Worm (Caenorhabditis elegans) whole organism, L4/young adult: ENCODE measurements around the gene blos-2.
A peak's percentile ranks its signal among the peaks of the same experiment; 100 is the strongest.
"Not testable (repeated sequence)": the region's sequence is repeated elsewhere in the genome, so short reads cannot be mapped to it uniquely, and the experiment has no call there.

Experiments used
- W03F9.2 ChIP-seq: fragments of 150-350 bp; optimal IDR thresholded peaks from 2 replicates; lab custom pipeline; 2014; ENCODE audit warnings: missing biosample characterization, missing genetic modification characterization
- dao-5 ChIP-seq: sonication (generic microtip); optimal IDR thresholded peaks from 2 replicates; lab custom pipeline; 2016; ENCODE audit warnings: missing genotype, missing genetic modification characterization, moderate library complexity, missing compliant biosample characterization
- him-1 ChIP-seq: sonication (generic microtip); optimal IDR thresholded peaks from 2 replicates; lab custom pipeline; 2016; ENCODE audit warnings: missing genotype, missing genetic modification reagents, missing genetic modification characterization, missing compliant biosample characterization

Gene blos-2

DNA sequence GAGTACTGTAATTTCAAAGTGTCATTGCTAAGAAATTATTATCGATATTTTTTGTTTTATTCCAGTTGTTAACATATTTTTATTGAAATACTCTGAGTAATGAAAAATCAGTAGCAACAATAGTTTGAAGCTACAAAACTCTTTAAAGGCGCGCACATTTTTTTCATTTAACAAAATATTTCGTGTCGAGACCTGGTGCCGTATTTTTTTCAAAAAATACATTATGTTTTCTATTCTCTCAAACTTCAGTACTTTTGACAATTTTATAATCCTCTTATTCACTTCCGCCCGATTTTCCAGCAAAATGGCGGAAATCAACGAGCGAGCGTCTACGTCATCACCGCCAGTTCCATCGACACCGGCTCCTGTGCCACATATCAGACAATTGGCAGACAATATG, at the start of gene blos-2:
Gene blos-2, plus strand, starts transcription at position 301 of the 400 bp plus-strand sequence.
- TF ChIP-seq dao-5 (tag; lab: Kevin White, UChicago) = no peak

DNA sequence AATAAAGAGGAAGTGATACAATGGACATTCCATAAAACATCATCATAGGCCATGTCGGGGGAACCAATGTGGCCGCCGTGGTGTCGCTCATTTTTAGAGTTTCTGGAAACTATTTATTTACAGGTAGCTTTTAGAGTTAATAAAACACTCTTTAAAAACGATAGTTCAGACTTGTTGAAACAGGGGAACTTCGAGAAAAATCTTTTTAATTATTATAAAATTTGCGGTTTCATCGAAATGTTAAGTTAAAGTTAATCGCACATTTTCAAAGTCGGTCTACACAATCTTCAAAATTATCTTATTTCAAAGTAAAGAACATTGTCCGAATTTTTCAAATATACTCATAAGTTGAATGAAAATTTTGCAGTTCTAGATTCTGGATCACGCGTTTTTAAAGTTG, 49.7 kb upstream of the blos-2 start, which contains the start of gene ops-1:
Gene ops-1, minus strand, starts transcription at position 101 of the 400 bp plus-strand sequence.
- TF ChIP-seq him-1 (tag; lab: Kevin White, UChicago) (no peak), dao-5 (tag; lab: Kevin White, UChicago) (no peak), W03F9.2 (tag; lab: Kevin White, UChicago) (no peak)

DNA sequence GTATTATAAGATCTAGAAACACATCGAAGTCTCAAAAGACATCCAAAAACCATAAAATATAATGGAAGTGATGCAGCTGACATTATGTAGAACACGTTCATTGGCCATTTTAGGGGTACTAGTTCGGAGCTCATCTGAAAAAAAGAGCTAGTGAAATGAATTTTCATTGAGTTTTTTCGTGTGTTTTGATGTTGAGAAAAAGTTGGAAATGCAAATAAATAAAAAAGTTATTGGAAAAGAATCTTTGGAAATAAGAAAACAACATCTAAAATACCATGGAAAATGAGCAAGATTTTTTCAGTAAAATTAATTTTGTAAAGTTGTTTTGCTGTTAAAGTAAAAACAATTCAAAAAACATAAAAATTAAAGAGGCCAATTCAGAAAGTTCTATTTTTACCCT, 43.3 kb upstream of the blos-2 start, which contains the start of gene srv-24:
Gene srv-24, minus strand, starts transcription at position 101 of the 400 bp plus-strand sequence.
- TF ChIP-seq W03F9.2 (tag; lab: Kevin White, UChicago) (no peak), dao-5 (tag; lab: Kevin White, UChicago) (no peak), him-1 (tag; lab: Kevin White, UChicago) (no peak)

DNA sequence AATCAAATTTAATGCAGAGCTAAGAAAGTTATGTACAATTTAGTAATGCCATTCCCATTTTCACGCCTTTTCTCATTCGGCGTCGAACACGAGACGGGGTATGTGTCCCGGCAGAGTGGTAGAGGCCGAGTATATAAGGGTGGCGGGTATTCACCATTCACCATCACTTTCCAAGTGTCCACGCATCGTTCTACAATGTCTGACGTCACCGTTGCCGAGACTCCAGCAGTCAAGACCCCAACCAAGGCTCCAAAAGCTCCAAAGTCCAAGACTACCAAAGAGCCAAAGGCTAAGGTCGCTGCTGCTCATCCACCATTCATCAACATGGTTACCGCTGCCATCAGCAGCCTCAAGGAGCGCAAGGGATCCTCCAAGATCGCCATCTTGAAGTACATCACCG, 39.9 kb upstream of the blos-2 start, which contains the start of gene hil-2:
Gene hil-2, plus strand, starts transcription at position 160 of the 400 bp plus-strand sequence.
- TF ChIP-seq W03F9.2 (tag; lab: Kevin White, UChicago) (no peak), dao-5 (tag; lab: Kevin White, UChicago) (no peak)

DNA sequence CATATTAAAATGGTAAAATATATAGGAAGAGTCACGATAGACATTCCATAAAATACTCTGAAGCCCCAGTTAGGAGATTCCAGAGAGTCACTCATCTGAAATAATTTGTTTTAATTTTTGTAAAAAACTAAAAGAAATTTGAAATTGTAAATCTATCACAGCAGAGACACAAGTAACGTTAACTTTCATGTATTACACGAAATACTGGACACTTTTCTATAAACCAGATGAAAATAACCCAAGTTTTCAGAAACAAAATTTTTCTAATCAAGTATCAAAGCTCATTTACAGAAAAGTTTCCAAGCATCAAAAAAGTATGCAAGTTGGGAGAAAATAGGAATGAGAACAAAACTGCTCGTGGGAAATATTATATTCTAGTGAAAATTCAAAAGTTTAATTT, 35.8 kb upstream of the blos-2 start, which contains the start of gene srv-27:
Gene srv-27, minus strand, starts transcription at position 101 of the 400 bp plus-strand sequence.
- TF ChIP-seq dao-5 (tag; lab: Kevin White, UChicago) (no peak), him-1 (tag; lab: Kevin White, UChicago) (no peak), W03F9.2 (tag; lab: Kevin White, UChicago) (no peak)

DNA sequence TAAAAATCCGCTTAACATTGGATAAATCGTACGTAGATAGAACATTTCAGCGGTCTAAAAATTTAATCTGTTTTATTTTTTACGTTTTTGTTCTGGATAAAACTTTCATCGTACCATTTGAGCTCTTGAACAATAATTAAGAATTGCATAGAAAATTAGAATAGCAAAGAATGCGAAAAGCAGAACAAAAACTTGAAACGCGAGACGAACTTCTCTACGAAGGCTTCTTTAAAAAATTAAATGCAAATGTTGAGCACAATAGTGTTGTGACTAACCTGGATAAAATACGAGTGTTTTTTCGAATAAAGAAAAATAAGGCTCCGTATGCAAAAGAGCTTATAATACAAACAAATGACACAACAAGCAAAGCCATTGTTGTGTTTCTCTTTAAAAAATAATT, 34.5 kb upstream of the blos-2 start:
- TF ChIP-seq W03F9.2 (tag; lab: Kevin White, UChicago) (no peak), dao-5 (tag; lab: Kevin White, UChicago) (no peak), him-1 (tag; lab: Kevin White, UChicago) (no peak)

DNA sequence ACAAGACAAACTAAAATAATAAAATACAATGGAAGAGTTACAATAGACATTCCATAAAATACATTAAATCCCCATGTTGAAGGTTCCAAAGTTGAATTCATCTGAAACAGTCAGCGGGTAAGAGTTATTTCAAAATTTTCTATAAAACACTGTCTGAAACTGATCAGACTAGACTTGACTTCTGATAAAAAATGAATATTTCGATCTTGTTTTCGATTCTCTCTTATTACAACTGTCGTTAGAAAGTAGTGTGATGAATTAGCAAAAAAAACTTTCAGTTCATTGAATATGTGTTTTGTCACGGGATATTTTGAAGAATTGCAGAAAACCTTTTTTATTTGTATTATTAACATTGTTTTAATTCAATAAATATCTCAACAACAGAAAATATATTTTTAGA, 32.3 kb upstream of the blos-2 start, which contains the start of gene srv-26:
Gene srv-26, minus strand, starts transcription at position 101 of the 400 bp plus-strand sequence.
- TF ChIP-seq W03F9.2 (tag; lab: Kevin White, UChicago) (no peak), him-1 (tag; lab: Kevin White, UChicago) (no peak), dao-5 (tag; lab: Kevin White, UChicago) (no peak)

DNA sequence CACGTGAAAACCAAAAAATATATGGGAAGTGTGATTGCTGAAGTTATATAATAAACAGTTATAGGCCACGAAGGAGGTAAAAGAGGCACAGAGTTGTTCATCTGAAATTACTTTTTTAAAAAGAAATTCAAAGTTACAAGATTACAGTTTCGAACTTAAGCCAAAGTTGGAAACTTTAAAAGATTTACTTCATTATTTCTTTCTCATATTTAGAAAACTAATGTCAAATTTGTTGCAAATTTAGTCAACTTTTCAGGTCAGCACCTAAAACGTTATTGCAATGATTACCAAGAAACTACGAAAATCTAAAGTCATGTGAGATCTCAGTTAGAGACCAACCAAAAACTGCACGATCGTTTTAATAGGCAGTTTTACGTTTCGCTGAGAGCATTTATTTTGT, 30.4 kb upstream of the blos-2 start, which contains the start of gene srv-25:
Gene srv-25, minus strand, starts transcription at position 101 of the 400 bp plus-strand sequence.
- TF ChIP-seq W03F9.2 (tag; lab: Kevin White, UChicago) (no peak), dao-5 (tag; lab: Kevin White, UChicago) (no peak), him-1 (tag; lab: Kevin White, UChicago) (no peak)

DNA sequence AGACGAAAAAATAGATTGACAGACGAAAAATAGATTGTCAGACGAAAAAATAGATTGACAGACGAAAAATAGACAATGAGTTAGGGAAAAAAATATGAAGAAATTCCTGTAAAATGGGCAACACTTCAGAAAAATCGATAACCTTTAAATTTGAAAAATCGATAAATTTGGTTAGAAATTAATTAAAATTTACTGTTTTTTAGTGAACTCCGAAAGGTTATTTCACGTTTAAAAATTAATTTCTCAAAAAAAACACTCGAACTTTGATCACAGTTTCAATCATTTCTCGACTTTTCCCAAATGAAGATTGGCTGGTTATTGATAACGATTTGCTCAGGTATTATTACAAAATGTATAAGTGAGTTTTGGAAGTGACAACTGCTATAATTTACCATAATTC, 26.6 kb upstream of the blos-2 start, which contains the start of gene csp-2:
Gene csp-2, plus strand, starts transcription at position 301 of the 400 bp plus-strand sequence.
- TF ChIP-seq dao-5 (tag; lab: Kevin White, UChicago) = no peak
- TF ChIP-seq him-1 (tag; lab: Kevin White, UChicago) = no peak
- TF ChIP-seq W03F9.2 (tag; lab: Kevin White, UChicago) = no peak

DNA sequence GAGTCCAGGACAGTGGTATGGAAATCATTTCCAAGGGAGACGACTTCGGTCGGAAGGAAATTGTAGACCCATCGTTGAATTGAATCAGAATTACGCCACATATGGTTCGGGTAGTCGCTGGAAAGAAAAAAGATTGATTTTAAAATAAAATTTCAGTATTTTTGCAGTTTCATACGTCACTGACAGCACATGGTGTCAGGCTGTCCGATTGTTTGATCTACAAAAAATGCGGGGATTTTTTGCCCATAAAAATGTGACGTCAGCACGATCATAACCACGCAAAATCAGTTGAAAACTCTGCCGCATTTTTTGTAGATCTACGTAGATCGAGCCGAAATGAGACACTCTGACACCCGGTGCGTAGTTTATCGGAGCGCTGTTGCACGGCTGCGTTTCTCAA, 16.7 kb upstream of the blos-2 start, which contains the start of gene Y73B6BL.12:
Gene Y73B6BL.12, minus strand, starts transcription at position 101 of the 400 bp plus-strand sequence.
- TF ChIP-seq him-1, W03F9.2, dao-5 (tag; lab: Kevin White, UChicago): not testable (repeated sequence)

DNA sequence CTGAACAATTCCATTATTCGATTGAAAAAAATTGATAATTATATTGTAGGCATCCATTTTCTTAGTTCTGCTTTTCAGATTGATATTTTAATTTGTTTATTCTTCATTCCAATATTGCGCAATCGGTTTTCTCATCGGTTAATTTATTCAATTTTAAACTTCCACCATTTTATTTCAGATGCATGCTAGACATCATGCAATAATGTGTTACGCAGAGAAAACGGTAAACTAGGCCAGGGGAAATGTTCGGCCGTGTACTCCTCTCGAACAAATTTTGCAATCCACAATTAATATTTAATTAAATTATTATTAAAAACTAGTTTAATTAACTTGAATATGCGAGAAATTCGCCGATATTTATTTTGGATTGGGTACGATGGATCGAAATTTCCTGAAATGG, 12.3 kb upstream of the blos-2 start, which contains the start of gene Y73B6BL.29:
Gene Y73B6BL.29, plus strand, starts transcription at position 263 of the 400 bp plus-strand sequence.
- no peak for TF ChIP-seq dao-5 (tag; lab: Kevin White, UChicago)
- peak; percentile 62 for TF ChIP-seq him-1 (tag; lab: Kevin White, UChicago)
- TF ChIP-seq W03F9.2 (tag; lab: Kevin White, UChicago) = peak; percentile 99

DNA sequence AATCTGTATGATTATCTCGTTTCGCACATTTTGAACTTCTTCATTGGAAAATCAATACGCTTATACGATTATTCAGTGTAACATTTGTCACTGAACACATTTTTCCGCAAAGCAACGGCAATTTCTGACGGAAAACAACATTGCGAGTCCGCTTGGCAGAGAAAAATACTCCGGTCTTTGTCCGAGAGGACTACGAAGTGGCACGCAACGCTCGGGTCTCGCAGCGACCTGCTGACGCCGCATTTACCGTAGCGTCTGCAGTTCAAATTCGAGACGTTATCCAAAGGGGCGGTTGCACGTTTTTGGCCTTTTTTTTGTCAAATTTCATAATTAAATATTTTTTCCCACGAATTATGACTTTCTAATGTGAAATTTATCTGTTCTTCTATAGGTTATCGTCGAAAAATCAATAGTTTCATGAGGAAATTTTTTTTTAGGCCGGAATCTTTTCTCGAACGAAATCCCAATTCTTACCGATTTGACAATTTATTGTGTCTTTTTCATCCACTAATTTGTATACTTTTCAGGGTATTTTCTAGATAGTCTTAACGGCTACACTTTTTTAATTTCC, 10.3 kb upstream of the blos-2 start, which contains the start of gene sqd-1:
Gene sqd-1, plus strand, starts transcription at position 521 of the 571 bp plus-strand sequence.
- TF ChIP-seq him-1 (tag; lab: Kevin White, UChicago) = peak; percentile 86
- peak; percentile 100 for TF ChIP-seq W03F9.2 (tag; lab: Kevin White, UChicago)
- TF ChIP-seq dao-5 (tag; lab: Kevin White, UChicago) = no peak

DNA sequence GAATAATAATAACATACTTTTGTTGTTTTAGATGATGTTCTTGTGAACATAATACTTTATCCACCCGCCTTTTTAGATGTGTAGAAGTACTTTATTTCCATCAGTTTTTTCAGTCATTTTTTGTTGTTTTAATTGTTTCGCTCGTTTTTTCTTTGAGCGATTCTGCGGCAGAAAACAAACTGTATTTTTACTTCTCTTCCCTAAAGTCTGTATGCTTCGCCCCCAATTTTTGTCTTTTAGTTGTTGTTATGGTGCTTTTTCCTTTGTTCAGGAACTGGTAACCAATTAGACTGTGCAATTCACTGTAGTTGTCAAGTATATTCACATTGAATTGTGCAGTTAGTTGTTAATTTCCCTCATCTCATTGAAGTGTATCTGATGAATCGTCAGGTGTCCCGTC, 8.2 kb upstream of the blos-2 start:
- TF ChIP-seq him-1 (tag; lab: Kevin White, UChicago) (no peak), dao-5 (tag; lab: Kevin White, UChicago) (no peak), W03F9.2 (tag; lab: Kevin White, UChicago) (no peak)
